Fruit fly (Drosophila melanogaster) whole organism, pupa: ENCODE results near the gene Sas10.

Experiments
- CG10348 ChIP-seq: fragments of 200-800 bp; sonication (Bioruptor generic); IDR thresholded peaks from 2 replicates; pipeline ENCODE4 v1.3.6; 2022; ENCODE audit warnings: missing biosample characterization, missing genetic modification characterization
- CG12605 ChIP-seq: fragments of 200-800 bp; sonication (Bioruptor generic); IDR thresholded peaks from 2 replicates; pipeline ENCODE4 v1.3.6; 2022; ENCODE audit warnings: missing biosample characterization, missing genetic modification characterization
- CG13204 ChIP-seq: fragments of 200-800 bp; sonication (Bioruptor generic); optimal IDR thresholded peaks from 2 replicates; lab custom pipeline; 2018; ENCODE audit warnings: missing biosample characterization, mild to moderate bottlenecking, missing genetic modification characterization, moderate library complexity
- CG14655 ChIP-seq: fragments of 200-800 bp; sonication (Bioruptor generic); optimal IDR thresholded peaks from 3 replicates; lab custom pipeline; 2017; ENCODE audit warnings: mild to moderate bottlenecking, missing biosample characterization, missing genetic modification reagents, missing genetic modification characterization
- CG15710 ChIP-seq: fragments of 200-800 bp; sonication (Bioruptor generic); optimal IDR thresholded peaks from 2 replicates; lab custom pipeline; 2018; ENCODE audit warnings: missing biosample characterization, mild to moderate bottlenecking, missing genetic modification characterization, moderate library complexity
- CG17806 ChIP-seq: fragments of 200-800 bp; sonication (Bioruptor generic); optimal IDR thresholded peaks from 2 replicates; lab custom pipeline; 2018; ENCODE audit warnings: missing biosample characterization, mild to moderate bottlenecking, missing genetic modification characterization, moderate library complexity
- CG32121 ChIP-seq: fragments of 200-800 bp; sonication (Bioruptor generic); IDR thresholded peaks from 2 replicates; pipeline ENCODE4 v1.3.6; 2022; ENCODE audit warnings: missing biosample characterization, missing genetic modification characterization
- CG34367 ChIP-seq: fragments of 200-800 bp; sonication (Bioruptor generic); optimal IDR thresholded peaks from 2 replicates; lab custom pipeline; 2018; ENCODE audit warnings: missing biosample characterization, mild to moderate bottlenecking, missing genetic modification characterization
- CG4496 ChIP-seq: fragments of 200-800 bp; sonication (Bioruptor generic); IDR thresholded peaks from 3 replicates; pipeline ENCODE4 v1.3.6; 2022; ENCODE audit warnings: missing biosample characterization, missing genetic modification characterization
- CG8159 ChIP-seq: fragments of 200-800 bp; sonication (Bioruptor generic); optimal IDR thresholded peaks from 3 replicates; lab custom pipeline; 2018; ENCODE audit warnings: missing biosample characterization, mild to moderate bottlenecking, missing genetic modification characterization, moderate library complexity
- CG8301 ChIP-seq: fragments of 200-800 bp; sonication (Bioruptor generic); optimal IDR thresholded peaks from 2 replicates; lab custom pipeline; 2018; ENCODE audit warnings: missing biosample characterization, mild to moderate bottlenecking, missing genetic modification characterization
- CG9948 ChIP-seq: fragments of 200-800 bp; sonication (Bioruptor generic); optimal IDR thresholded peaks from 2 replicates; lab custom pipeline; 2018; ENCODE audit warnings: missing biosample characterization, mild to moderate bottlenecking, missing genetic modification characterization, moderate library complexity
- D1 ChIP-seq: fragments of 200-800 bp; sonication (Bioruptor generic); optimal IDR thresholded peaks from 2 replicates; lab custom pipeline; 2018; ENCODE audit warnings: missing biosample characterization, mild to moderate bottlenecking, missing genetic modification characterization, moderate library complexity
- EcR ChIP-seq: fragments of 200-800 bp; sonication (Bioruptor generic); optimal IDR thresholded peaks from 3 replicates; lab custom pipeline; 2019; ENCODE audit warnings: missing biosample characterization, missing genetic modification characterization, mild to moderate bottlenecking, moderate library complexity, missing genetic modification reagents
- Ets98B ChIP-seq: fragments of 200-800 bp; sonication (Bioruptor generic); IDR thresholded peaks from 2 replicates; pipeline ENCODE4 v1.3.6; 2022; ENCODE audit warnings: missing biosample characterization, missing genetic modification characterization
- Pif1A ChIP-seq: fragments of 200-800 bp; sonication (Bioruptor generic); optimal IDR thresholded peaks from 3 replicates; lab custom pipeline; 2016; ENCODE audit warnings: missing biosample characterization, missing genetic modification characterization
- Pif1B ChIP-seq: fragments of 200-800 bp; sonication (Bioruptor generic); optimal IDR thresholded peaks from 3 replicates; lab custom pipeline; 2016; ENCODE audit warnings: missing biosample characterization, missing genetic modification characterization
- Snoo ChIP-seq: fragments of 200-800 bp; sonication (Bioruptor generic); optimal IDR thresholded peaks from 3 replicates; lab custom pipeline; 2017; ENCODE audit warnings: missing biosample characterization, mild to moderate bottlenecking, missing genetic modification characterization, inconsistent platforms
- fd96Ca ChIP-seq: fragments of 200-800 bp; sonication (Bioruptor generic); IDR thresholded peaks from 3 replicates; pipeline ENCODE4 v1.3.6; 2022; ENCODE audit warnings: missing biosample characterization, missing genetic modification characterization
- gl ChIP-seq: fragments of 200-800 bp; sonication (Bioruptor generic); optimal IDR thresholded peaks from 2 replicates; lab custom pipeline; 2018; ENCODE audit warnings: missing biosample characterization, mild to moderate bottlenecking, missing genetic modification characterization
- rn ChIP-seq: fragments of 200-800 bp; sonication (Bioruptor generic); IDR thresholded peaks from 2 replicates; pipeline ENCODE4 v1.3.6; 2022; ENCODE audit warnings: missing biosample characterization, missing genetic modification characterization

Gene Sas10

DNA sequence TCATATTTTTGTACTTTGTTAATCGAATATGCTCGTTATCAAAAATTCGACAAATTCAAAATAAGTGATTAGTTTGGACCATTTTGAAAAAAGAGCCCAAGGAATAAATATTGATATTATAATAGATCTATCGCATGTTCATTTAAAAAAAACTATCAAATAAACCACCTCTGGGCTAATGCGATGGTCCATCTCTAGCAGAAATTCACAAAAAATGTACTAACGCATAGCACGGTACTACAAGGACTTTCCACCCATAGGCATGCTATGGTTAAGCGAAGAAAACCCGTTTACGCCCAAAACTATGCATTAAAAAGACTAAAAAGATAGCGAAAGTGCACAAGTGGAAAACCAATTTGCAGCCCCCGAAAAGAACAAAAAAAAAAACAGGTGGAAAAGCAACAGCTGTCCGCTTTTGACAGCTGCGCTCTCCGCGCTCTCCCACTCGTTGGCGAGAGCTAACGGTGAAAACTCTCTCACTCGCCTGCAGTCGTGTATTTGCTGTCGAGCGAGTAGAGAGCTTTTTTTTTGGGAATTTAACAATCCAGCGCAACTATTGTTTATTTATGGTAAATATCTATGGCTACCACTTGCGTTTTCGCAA, 15.2 kb downstream of the Sas10 start, which contains the start of gene CanB:
CanB (plus strand) TSS at position 241 of the 604 bp plus-strand sequence.
- TF ChIP-seq CG9948 (no peak), CG15710 (tag; lab: Kevin White, UChicago) (no peak), CG10348 (GFP tag; lab: Robert Waterston, UW) (no peak), CG4496 (GFP tag; lab: Robert Waterston, UW) (peak; percentile 75), CG17806 (tag; lab: Kevin White, UChicago) (no peak), CG12605 (GFP tag; lab: Robert Waterston, UW) (0 out of 2 replicates have a peak, but pooled peaks have one; percentile 22), gl (no peak), CG8159 (tag; lab: Kevin White, UChicago) (no peak), Ets98B (GFP tag; lab: Robert Waterston, UW) (no peak)

- TF ChIP-seq CG34367 (no peak), CG4496 (GFP tag; lab: Robert Waterston, UW) (peak; percentile 23; the same call in 1 of the 3 replicates), CG8301 (tag; lab: Kevin White, UChicago) (peak; percentile 24), CG12605 (GFP tag; lab: Robert Waterston, UW) (no peak; the same call in 1 of the 2 replicates), CG32121 (peak; percentile 64), CG9948 (peak; percentile 15), EcR (GFP tag; lab: Kevin White, UChicago) (no peak), CG14655 (GFP tag; lab: Kevin White, UChicago) (peak; percentile 18), gl (no peak), rn (GFP tag; lab: Robert Waterston, UW) (no peak), Pif1A (no peak), CG17806 (tag; lab: Kevin White, UChicago) (no peak), Snoo (no peak), fd96Ca (GFP tag; lab: Robert Waterston, UW) (no peak), D1 (tag; lab: Kevin White, UChicago) (no peak), CG10348 (GFP tag; lab: Robert Waterston, UW) (no peak), Ets98B (GFP tag; lab: Robert Waterston, UW) (0 out of 2 replicates have a peak, but pooled peaks have one; percentile 22), CG8159 (tag; lab: Kevin White, UChicago) (peak; percentile 53), Pif1B (GFP tag; lab: Kevin White, UChicago) (no peak), CG15710 (tag; lab: Kevin White, UChicago) (peak; percentile 34), CG13204 (GFP tag; lab: Kevin White, UChicago) (no peak)
These were observed 19.5 kb downstream of the Sas10 start for dm6 chrX:5336722-5337121.

dm6 chrX:5337316-5337715, 20.1 kb downstream of the Sas10 start:
- TF ChIP-seq CG13204 (GFP tag; lab: Kevin White, UChicago) (no peak), CG17806 (tag; lab: Kevin White, UChicago) (no peak), CG12605 (GFP tag; lab: Robert Waterston, UW) (no peak), Pif1A (no peak), CG15710 (tag; lab: Kevin White, UChicago) (no peak)

dm6 chrX:5338435-5338834, 21.2 kb downstream of the Sas10 start:
- TF ChIP-seq CG14655 (GFP tag; lab: Kevin White, UChicago) (peak; percentile 30), CG17806 (tag; lab: Kevin White, UChicago) (no peak)
- TF ChIP-seq, all 21 proteins: peak for 1

DNA sequence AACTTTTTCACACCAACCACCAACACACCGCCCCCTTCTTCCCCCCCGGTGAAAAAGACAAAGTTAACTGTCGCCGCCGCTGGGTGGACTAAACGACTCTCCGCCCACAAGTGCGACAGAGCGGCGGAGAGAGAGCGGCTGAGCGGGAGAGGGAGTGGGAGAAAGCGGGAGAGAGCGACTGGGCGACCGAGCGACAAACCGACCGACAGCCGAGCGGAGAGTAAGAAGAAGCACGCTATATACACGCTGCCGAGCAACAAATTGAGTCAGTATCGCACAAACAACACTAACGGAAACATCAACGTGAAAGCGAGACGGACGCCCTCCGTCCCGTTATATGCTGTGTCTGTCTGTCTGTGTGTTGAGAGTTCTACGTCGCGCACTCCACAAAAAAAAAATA, 22.8 kb downstream of the Sas10 start, which contains the start of gene SK:
SK (plus strand) TSS at position 267 of the 400 bp plus-strand sequence.
- peak; percentile 65; the same call in 1 of the 2 replicates for TF ChIP-seq Ets98B (GFP tag; lab: Robert Waterston, UW)
- TF ChIP-seq fd96Ca (GFP tag; lab: Robert Waterston, UW), result peak; percentile 52; the same call in 1 of the 3 replicates
- peak; percentile 63; the same call in 1 of the 2 replicates for TF ChIP-seq CG32121
- TF ChIP-seq CG12605 (GFP tag; lab: Robert Waterston, UW), result no peak
- TF ChIP-seq gl, result no peak

dm6 chrX:5349899-5350575, 32.8 kb downstream of the Sas10 start:
- TF ChIP-seq CG13204 (GFP tag; lab: Kevin White, UChicago) (no peak), rn (GFP tag; lab: Robert Waterston, UW) (no peak), CG12605 (GFP tag; lab: Robert Waterston, UW) (no peak), CG15710 (tag; lab: Kevin White, UChicago) (no peak), Ets98B (GFP tag; lab: Robert Waterston, UW) (peak; percentile 29; the same call in 1 of the 2 replicates), CG10348 (GFP tag; lab: Robert Waterston, UW) (no peak), CG8301 (tag; lab: Kevin White, UChicago) (no peak), D1 (tag; lab: Kevin White, UChicago) (no peak), EcR (GFP tag; lab: Kevin White, UChicago) (no peak), Pif1A (no peak), Snoo (no peak), CG8159 (tag; lab: Kevin White, UChicago) (no peak), CG14655 (GFP tag; lab: Kevin White, UChicago) (no peak), gl (no peak), CG32121 (peak; percentile 28; the same call in 1 of the 2 replicates), CG34367 (no peak), Pif1B (GFP tag; lab: Kevin White, UChicago) (no peak), fd96Ca (GFP tag; lab: Robert Waterston, UW) (peak; percentile 31; the same call in 1 of the 3 replicates), CG17806 (tag; lab: Kevin White, UChicago) (no peak), CG9948 (no peak), CG4496 (GFP tag; lab: Robert Waterston, UW) (peak; percentile 31; the same call in 1 of the 3 replicates)
- TF ChIP-seq, all 21 proteins: peak for 4
